Fruit fly (Drosophila melanogaster) whole organism, wandering third instar larva: Measurements from ENCODE around the gene CG31249.

Experiments
- Abd-B ChIP-seq: fragments of >200 bp; optimal IDR thresholded peaks from 2 replicates; lab custom pipeline; 2017; ENCODE audit warnings: missing biosample characterization, missing genetic modification characterization
- CG32264 ChIP-seq: fragments of 200-800 bp; sonication (Bioruptor generic); optimal IDR thresholded peaks from 2 replicates; lab custom pipeline; 2016; ENCODE audit warnings: missing biosample characterization, missing genetic modification characterization
- Hnf4 ChIP-seq: fragments of 200-800 bp; sonication (Bioruptor generic); optimal IDR thresholded peaks from 2 replicates; lab custom pipeline; 2016; ENCODE audit warnings: missing biosample characterization, mild to moderate bottlenecking, missing genetic modification characterization
- OdsH ChIP-seq: fragments of 200-800 bp; sonication (Bioruptor generic); optimal IDR thresholded peaks from 2 replicates; lab custom pipeline; 2016; ENCODE audit warnings: missing biosample characterization, mild to moderate bottlenecking, missing genetic modification characterization
- brk ChIP-seq: fragments of 200-800 bp; sonication (Bioruptor generic); optimal IDR thresholded peaks from 2 replicates; lab custom pipeline; 2016; ENCODE audit warnings: missing biosample characterization, mild to moderate bottlenecking, missing genetic modification characterization
- lola ChIP-seq: fragments of >200 bp; optimal IDR thresholded peaks from 2 replicates; lab custom pipeline; 2017; ENCODE audit warnings: missing biosample characterization, missing genetic modification characterization
- tai ChIP-seq: sonication (Bioruptor generic); optimal IDR thresholded peaks from 2 replicates; lab custom pipeline; 2016; ENCODE audit warnings: missing biosample characterization, missing genetic modification characterization

DNA sequence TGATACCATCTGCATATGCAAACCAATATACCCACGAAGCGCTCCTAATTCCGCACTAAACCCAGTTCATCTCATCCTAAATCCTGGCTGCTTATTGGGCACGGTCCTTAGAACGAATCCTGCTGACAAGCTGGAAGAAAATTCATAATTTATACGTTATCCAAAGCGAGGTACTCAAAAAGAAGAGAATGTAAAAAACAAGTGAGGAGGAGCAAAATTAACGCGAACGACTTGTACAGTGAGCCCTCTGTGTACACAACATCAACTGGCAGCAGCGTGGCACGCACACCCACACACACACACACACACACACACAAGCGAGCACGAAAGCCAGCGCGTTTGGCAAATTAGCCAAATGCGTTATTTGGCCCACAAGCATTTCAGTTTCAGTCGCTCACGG is 49.4 kb upstream of the CG31249 start, which contains the start of gene TyrRII:
- TF ChIP-seq lola (GFP tag; lab: Kevin White, UChicago) (no peak), tai (GFP tag; lab: Kevin White, UChicago) (no peak), brk (GFP tag; lab: Kevin White, UChicago) (no peak), OdsH (GFP tag; lab: Kevin White, UChicago) (no peak), Hnf4 (GFP tag; lab: Kevin White, UChicago) (no peak), Abd-B (GFP tag; lab: Kevin White, UChicago) (no peak), CG32264 (GFP tag; lab: Kevin White, UChicago) (no peak)
